Fruit fly (Drosophila melanogaster) whole organism, embryonic: ENCODE data around the gene SMC3.

Experiments
- Ada2b ChIP-seq: fragments of 200-800 bp; sonication (Bioruptor generic); IDR thresholded peaks from 2 replicates; pipeline ENCODE4 v1.3.6; 2022; ENCODE audit warnings: missing biosample characterization, missing genetic modification characterization
- Bgb ChIP-seq: fragments of 200-800 bp; sonication (Bioruptor generic); IDR thresholded peaks from 2 replicates; pipeline ENCODE4 v1.3.6; 2022; ENCODE audit warnings: missing biosample characterization, missing genetic modification characterization; ENCODE audit not compliant: partially characterized antibody
- Blimp-1 ChIP-seq: fragments of 200-800 bp; sonication (Bioruptor generic); optimal IDR thresholded peaks from 3 replicates; lab custom pipeline; 2018; ENCODE audit warnings: missing biosample characterization, missing genetic modification characterization, mild to moderate bottlenecking, moderate library complexity, missing genetic modification reagents
- CG10274 ChIP-seq: fragments of 200-800 bp; sonication (Bioruptor generic); optimal IDR thresholded peaks from 3 replicates; lab custom pipeline; 2017; ENCODE audit warnings: missing biosample characterization, mild to moderate bottlenecking, missing genetic modification characterization
- CG10321 ChIP-seq: fragments of 200-800 bp; sonication (Bioruptor generic); IDR thresholded peaks from 2 replicates; pipeline ENCODE4 v1.3.6; 2022; ENCODE audit warnings: missing biosample characterization, missing genetic modification characterization
- CG11696 ChIP-seq: fragments of 200-800 bp; sonication (Bioruptor generic); IDR thresholded peaks from 2 replicates; pipeline ENCODE4 v1.3.6; 2022; ENCODE audit warnings: missing biosample characterization, missing genetic modification characterization
- CG12659 ChIP-seq: fragments of 200-800 bp; sonication (Bioruptor generic); optimal IDR thresholded peaks from 3 replicates; lab custom pipeline; 2017; ENCODE audit warnings: mild to moderate bottlenecking, missing biosample characterization, missing genetic modification reagents, missing genetic modification characterization
- CG17361 ChIP-seq: fragments of 200-800 bp; sonication (Bioruptor generic); IDR thresholded peaks from 3 replicates; pipeline ENCODE4 v1.3.6; 2022; ENCODE audit warnings: missing biosample characterization, missing genetic modification characterization
- CG1792 ChIP-seq: fragments of 200-800 bp; sonication (Bioruptor generic); optimal IDR thresholded peaks from 2 replicates; lab custom pipeline; 2016; ENCODE audit warnings: missing biosample characterization, missing genetic modification characterization
- CG18262 ChIP-seq: fragments of 200-800 bp; optimal IDR thresholded peaks from 3 replicates; lab custom pipeline; 2019; ENCODE audit warnings: missing biosample characterization, mild to moderate bottlenecking, missing genetic modification characterization, moderate library complexity
- CG1832 ChIP-seq: fragments of 200-800 bp; sonication (Bioruptor generic); optimal IDR thresholded peaks from 2 replicates; lab custom pipeline; 2017; ENCODE audit warnings: missing biosample characterization, mild to moderate bottlenecking, missing genetic modification characterization, inconsistent platforms
- CG2199 ChIP-seq: fragments of 200-800 bp; sonication (Bioruptor generic); IDR thresholded peaks from 3 replicates; pipeline ENCODE4 v1.3.6; 2022; ENCODE audit warnings: missing biosample characterization, missing genetic modification characterization
- CG2202 ChIP-seq: fragments of 200-800 bp; sonication (Bioruptor generic); optimal IDR thresholded peaks from 2 replicates; lab custom pipeline; 2018; ENCODE audit warnings: missing biosample characterization, mild to moderate bottlenecking, missing genetic modification characterization
- CG30020 ChIP-seq: fragments of 200-800 bp; optimal IDR thresholded peaks from 2 replicates; lab custom pipeline; 2019; ENCODE audit warnings: missing biosample characterization, mild to moderate bottlenecking, missing genetic modification characterization, moderate library complexity
- CG30403 ChIP-seq: fragments of 200-800 bp; sonication (Bioruptor generic); optimal IDR thresholded peaks from 3 replicates; lab custom pipeline; 2016; ENCODE audit warnings: missing biosample characterization, missing genetic modification characterization
- CG3407 ChIP-seq: fragments of 200-800 bp; sonication (Bioruptor generic); optimal IDR thresholded peaks from 2 replicates; lab custom pipeline; 2018; ENCODE audit warnings: missing biosample characterization, mild to moderate bottlenecking, missing genetic modification characterization
- CG4328 ChIP-seq: fragments of 200-800 bp; sonication (Bioruptor generic); optimal IDR thresholded peaks from 3 replicates; lab custom pipeline; 2017; ENCODE audit warnings: missing biosample characterization, missing genetic modification reagents, missing genetic modification characterization
- CG5953 ChIP-seq: fragments of 200-800 bp; sonication (Bioruptor generic); IDR thresholded peaks from 2 replicates; pipeline ENCODE4 v1.3.6; 2022; ENCODE audit warnings: missing biosample characterization, missing genetic modification characterization
- CG6272 ChIP-seq: fragments of 200-800 bp; sonication (Bioruptor generic); IDR thresholded peaks from 2 replicates; pipeline ENCODE4 v1.3.6; 2022; ENCODE audit warnings: missing biosample characterization, missing genetic modification characterization
- CG7745 ChIP-seq: fragments of 200-800 bp; sonication (Bioruptor generic); optimal IDR thresholded peaks from 2 replicates; lab custom pipeline; 2018; ENCODE audit warnings: missing biosample characterization, mild to moderate bottlenecking, missing genetic modification characterization, moderate library complexity
- CG8290 ChIP-seq, 3 experiments: fragments of 200-800 bp; sonication (Bioruptor generic); optimal IDR thresholded peaks; 2 replicates each; lab custom pipeline; 2016 to 2019; ENCODE audit warnings: missing biosample characterization in 3 of 3, missing genetic modification characterization in 3 of 3, mild to moderate bottlenecking in 2 of 3, moderate library complexity in 1 of 3
- CG9609 ChIP-seq: fragments of 200-800 bp; sonication (Bioruptor generic); optimal IDR thresholded peaks from 3 replicates; lab custom pipeline; 2016; ENCODE audit warnings: missing biosample characterization, missing genetic modification characterization
- Dfd ChIP-seq, 2 experiments: fragments of >200 bp; optimal IDR thresholded peaks; 2 replicates each; lab custom pipeline; 2017; ENCODE audit warnings: missing biosample characterization in 2 of 2, missing genetic modification characterization in 2 of 2
- Eip74EF ChIP-seq, 2 experiments: fragments of 200-800 bp in 1 of 2; fragments of >200 bp in 1 of 2; sonication (Bioruptor generic) in 1 of 2; optimal IDR thresholded peaks; 2 replicates each; lab custom pipeline; 2017 to 2019; ENCODE audit warnings: missing biosample characterization in 2 of 2, missing genetic modification characterization in 2 of 2, mild to moderate bottlenecking in 1 of 2, moderate library complexity in 1 of 2
- Elba2 ChIP-seq: fragments of 200-800 bp; sonication (Bioruptor generic); optimal IDR thresholded peaks from 3 replicates; lab custom pipeline; 2016; ENCODE audit warnings: missing biosample characterization, missing genetic modification characterization
- Gsc ChIP-seq: fragments of 200-800 bp; sonication (Bioruptor generic); IDR thresholded peaks from 2 replicates; pipeline ENCODE4 v1.3.6; 2022; ENCODE audit warnings: missing biosample characterization, missing genetic modification characterization
- H2.0 ChIP-seq: fragments of 200-800 bp; sonication (Bioruptor generic); IDR thresholded peaks from 2 replicates; pipeline ENCODE4 v1.3.6; 2022; ENCODE audit warnings: missing biosample characterization, missing genetic modification characterization
- Hr78 ChIP-seq, 2 experiments: fragments of 200-800 bp in 1 of 2; fragments of >200 bp in 1 of 2; sonication (Bioruptor generic) in 1 of 2; optimal IDR thresholded peaks; 2 replicates each; lab custom pipeline; 2017 to 2019; ENCODE audit warnings: missing biosample characterization in 2 of 2, missing genetic modification characterization in 2 of 2, mild to moderate bottlenecking in 1 of 2, moderate library complexity in 1 of 2
- Lhr ChIP-seq: fragments of 200-800 bp; sonication (Bioruptor generic); optimal IDR thresholded peaks from 3 replicates; lab custom pipeline; 2017; ENCODE audit warnings: mild to moderate bottlenecking, missing biosample characterization, missing genetic modification reagents, missing genetic modification characterization
- Nf-YC ChIP-seq: fragments of 200-800 bp; optimal IDR thresholded peaks from 3 replicates; lab custom pipeline; 2019; ENCODE audit warnings: missing biosample characterization, mild to moderate bottlenecking, missing genetic modification characterization, moderate library complexity
- Poxn ChIP-seq: fragments of 200-800 bp; sonication (Bioruptor generic); IDR thresholded peaks from 2 replicates; pipeline ENCODE4 v1.3.6; 2022; ENCODE audit warnings: missing biosample characterization, missing genetic modification characterization
- Ravus ChIP-seq: fragments of 200-800 bp; sonication (Bioruptor generic); IDR thresholded peaks from 2 replicates; pipeline ENCODE4 v1.3.6; 2022; ENCODE audit warnings: missing biosample characterization, missing genetic modification characterization
- Sox102F ChIP-seq: fragments of 200-800 bp; sonication (Bioruptor generic); optimal IDR thresholded peaks from 2 replicates; lab custom pipeline; 2018; ENCODE audit warnings: missing biosample characterization, mild to moderate bottlenecking, missing genetic modification characterization, moderate library complexity
- Stat92E ChIP-seq, 3 experiments: fragments of >200 bp in 2 of 3; fragments of 200-800 bp in 1 of 3; sonication (Bioruptor generic) in 1 of 3; optimal IDR thresholded peaks; 2 replicates each; lab custom pipeline; 2017 to 2019; ENCODE audit warnings: missing biosample characterization in 3 of 3, missing genetic modification characterization in 3 of 3, mild to moderate bottlenecking in 1 of 3, moderate library complexity in 1 of 3
- Trl ChIP-seq, 3 experiments: fragments of >200 bp in 2 of 3; fragments of 200-800 bp in 1 of 3; sonication (Bioruptor generic) in 1 of 3; optimal IDR thresholded peaks; 2 replicates in 1 of 3; 3 replicates in 2 of 3; lab custom pipeline; 2016 to 2017; ENCODE audit warnings: missing biosample characterization in 1 of 3, missing genetic modification characterization in 1 of 3
- bowl ChIP-seq: fragments of 200-800 bp; sonication (Bioruptor generic); IDR thresholded peaks from 2 replicates; pipeline ENCODE4 v1.3.6; 2022; ENCODE audit warnings: missing biosample characterization, missing genetic modification characterization
- cas ChIP-seq: fragments of 200-800 bp; sonication (Bioruptor generic); IDR thresholded peaks from 2 replicates; pipeline ENCODE4 v1.3.6; 2022; ENCODE audit warnings: missing biosample characterization, missing genetic modification characterization
- ftz-f1 ChIP-seq: fragments of 200-800 bp; sonication (Bioruptor generic); optimal IDR thresholded peaks from 2 replicates; lab custom pipeline; 2016; ENCODE audit warnings: missing biosample characterization, missing genetic modification characterization
- gsb ChIP-seq: fragments of 200-800 bp; sonication (Bioruptor generic); IDR thresholded peaks from 2 replicates; pipeline ENCODE4 v1.3.6; 2022; ENCODE audit warnings: missing biosample characterization, missing genetic modification characterization
- kay ChIP-seq: fragments of 200-800 bp; sonication (Bioruptor generic); optimal IDR thresholded peaks from 2 replicates; lab custom pipeline; 2016; ENCODE audit warnings: missing biosample characterization, missing genetic modification characterization
- mld ChIP-seq: fragments of 200-800 bp; sonication (Bioruptor generic); IDR thresholded peaks from 3 replicates; pipeline ENCODE4 v1.3.6; 2022; ENCODE audit warnings: missing biosample characterization, missing genetic modification characterization; ENCODE audit not compliant: partially characterized antibody
- nerfin-2 ChIP-seq: fragments of 200-800 bp; sonication (Bioruptor generic); IDR thresholded peaks from 2 replicates; pipeline ENCODE4 v1.3.6; 2022; ENCODE audit warnings: missing biosample characterization, missing genetic modification characterization; ENCODE audit not compliant: partially characterized antibody
- odd ChIP-seq: fragments of 200-800 bp; sonication (Bioruptor generic); optimal IDR thresholded peaks from 2 replicates; lab custom pipeline; 2017; ENCODE audit warnings: missing biosample characterization, mild to moderate bottlenecking, missing genetic modification characterization
- pfk ChIP-seq: fragments of 200-800 bp; sonication (Bioruptor generic); optimal IDR thresholded peaks from 2 replicates; lab custom pipeline; 2018; ENCODE audit warnings: missing biosample characterization, mild to moderate bottlenecking, missing genetic modification characterization, moderate library complexity
- shn ChIP-seq: fragments of 200-800 bp; sonication (Bioruptor generic); optimal IDR thresholded peaks from 3 replicates; lab custom pipeline; 2016; ENCODE audit warnings: missing biosample characterization, missing genetic modification characterization
- sug ChIP-seq: fragments of 200-800 bp; optimal IDR thresholded peaks from 2 replicates; lab custom pipeline; 2019; ENCODE audit warnings: missing biosample characterization, mild to moderate bottlenecking, missing genetic modification characterization, moderate library complexity
- tap ChIP-seq: fragments of 200-800 bp; optimal IDR thresholded peaks from 3 replicates; lab custom pipeline; 2019; ENCODE audit warnings: missing biosample characterization, mild to moderate bottlenecking, missing genetic modification characterization, moderate library complexity
- trh ChIP-seq: fragments of 200-800 bp; sonication (Bioruptor generic); optimal IDR thresholded peaks from 2 replicates; lab custom pipeline; 2016; ENCODE audit warnings: missing biosample characterization, missing genetic modification characterization
- unc-4 ChIP-seq: fragments of 200-800 bp; sonication (Bioruptor generic); IDR thresholded peaks from 2 replicates; pipeline ENCODE4 v1.3.6; 2022; ENCODE audit warnings: missing biosample characterization, missing genetic modification characterization; ENCODE audit not compliant: partially characterized antibody
- wek ChIP-seq: fragments of 200-800 bp; sonication (Bioruptor generic); optimal IDR thresholded peaks from 3 replicates; lab custom pipeline; 2018; ENCODE audit warnings: missing biosample characterization, mild to moderate bottlenecking, missing genetic modification characterization, moderate library complexity

Gene SMC3

DNA sequence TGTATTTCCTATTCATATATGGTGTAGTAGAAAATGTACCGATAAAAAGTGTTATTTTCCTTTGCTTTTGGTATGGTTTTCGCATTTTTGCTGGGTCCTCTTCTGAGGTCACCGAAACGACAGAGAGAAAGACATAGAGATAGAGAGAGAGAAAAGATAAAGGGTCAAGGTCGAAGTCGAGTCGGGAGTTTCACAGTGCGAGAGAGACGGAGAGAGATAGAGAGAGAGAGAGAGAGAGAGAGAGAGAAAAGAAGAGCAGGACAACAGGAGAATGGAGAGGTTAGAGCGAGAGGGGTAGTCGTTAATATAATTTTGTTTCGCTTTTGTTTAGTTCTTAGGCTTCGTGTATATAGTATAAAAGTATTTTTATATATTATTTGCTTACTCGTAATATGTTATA is 31.0 kb downstream of the SMC3 start:
- no peak for TF ChIP-seq H2.0 (GFP tag; lab: Robert Waterston, UW)
- TF ChIP-seq Ada2b (GFP tag; lab: Robert Waterston, UW) = no peak
- TF ChIP-seq nerfin-2 (GFP tag; lab: Robert Waterston, UW) = no peak
- TF ChIP-seq CG1832 = peak; percentile 90
- TF ChIP-seq CG30403 (GFP tag; lab: Kevin White, UChicago) = no peak
- TF ChIP-seq Bgb (GFP tag; lab: Robert Waterston, UW) = no peak
- no peak for TF ChIP-seq CG17361 (GFP tag; lab: Robert Waterston, UW)
- TF ChIP-seq CG7745 (tag; lab: Kevin White, UChicago) = no peak
- TF ChIP-seq CG10274 (GFP tag; lab: Kevin White, UChicago) = no peak
- TF ChIP-seq CG18262 (tag; lab: Kevin White, UChicago) = no peak
- peak; percentile 39 for TF ChIP-seq Nf-YC (tag; lab: Kevin White, UChicago)
- TF ChIP-seq CG8290 (GFP tag; optimal IDR thresholded peaks at IDR 0.05; lab: Kevin White, UChicago) = no peak
- TF ChIP-seq CG8290 (tag; optimal IDR thresholded peaks at IDR 0.05; lab: Kevin White, UChicago) = peak in 1 of 2 experiments; percentile 66
- TF ChIP-seq CG1792 (GFP tag; lab: Kevin White, UChicago) = no peak
- no peak for TF ChIP-seq Gsc (GFP tag; lab: Robert Waterston, UW)
- TF ChIP-seq bowl (GFP tag; lab: Robert Waterston, UW) = no peak
- TF ChIP-seq CG11696 (GFP tag; lab: Robert Waterston, UW) = no peak
- TF ChIP-seq kay (GFP tag; lab: Kevin White, UChicago) = no peak
- TF ChIP-seq Elba2 (GFP tag; lab: Kevin White, UChicago) = no peak
- no peak for TF ChIP-seq trh (GFP tag; lab: Kevin White, UChicago)
- no peak for TF ChIP-seq pfk (GFP tag; lab: Kevin White, UChicago)
- TF ChIP-seq CG30020 (tag; lab: Kevin White, UChicago) = no peak
- TF ChIP-seq Stat92E (GFP tag; optimal IDR thresholded peaks at IDR 0.05; lab: Kevin White, UChicago) = no peak
- peak in 1 of 2 experiments; percentile 81 for TF ChIP-seq Hr78 (GFP tag; optimal IDR thresholded peaks at IDR 0.05; lab: Kevin White, UChicago)
- no peak for TF ChIP-seq Ravus (GFP tag; lab: Robert Waterston, UW)
- TF ChIP-seq CG6272 = no peak
- TF ChIP-seq CG12659 (GFP tag; lab: Kevin White, UChicago) = no peak
- TF ChIP-seq tap = no peak
- no peak for TF ChIP-seq unc-4 (GFP tag; lab: Robert Waterston, UW)
- no peak for TF ChIP-seq CG2202
- peak; percentile 15 for TF ChIP-seq ftz-f1
- TF ChIP-seq cas (GFP tag; lab: Robert Waterston, UW) = no peak
- peak; percentile 21 to 60 for TF ChIP-seq Trl (optimal IDR thresholded peaks at IDR 0.05; lab: Kevin White, UChicago)
- no peak for TF ChIP-seq Trl (GFP tag; optimal IDR thresholded peaks at IDR 0.05; lab: Kevin White, UChicago)
- TF ChIP-seq CG9609 = no peak
- no peak for TF ChIP-seq Dfd (GFP tag; optimal IDR thresholded peaks at IDR 0.05; lab: Kevin White, UChicago)
- TF ChIP-seq gsb = no peak
- TF ChIP-seq CG2199 (GFP tag; lab: Robert Waterston, UW) = 0 out of 3 replicates have a peak, but pooled peaks have one; percentile 34
- no peak for TF ChIP-seq Sox102F (GFP tag; lab: Kevin White, UChicago)
- no peak for TF ChIP-seq CG3407
- no peak for TF ChIP-seq CG4328 (GFP tag; lab: Kevin White, UChicago)
- no peak for TF ChIP-seq Lhr (GFP tag; lab: Kevin White, UChicago)
- no peak for TF ChIP-seq Blimp-1 (GFP tag; lab: Kevin White, UChicago)
- TF ChIP-seq sug (tag; lab: Kevin White, UChicago) = no peak
- TF ChIP-seq wek (GFP tag; lab: Kevin White, UChicago) = no peak
- TF ChIP-seq mld (GFP tag; lab: Robert Waterston, UW) = no peak
- TF ChIP-seq Poxn (GFP tag; lab: Robert Waterston, UW) = no peak
- TF ChIP-seq CG5953 (GFP tag; lab: Robert Waterston, UW) = no peak
- TF ChIP-seq Eip74EF (GFP tag; optimal IDR thresholded peaks at IDR 0.05; lab: Kevin White, UChicago) = no peak
- peak; percentile 86 for TF ChIP-seq CG10321
- no peak for TF ChIP-seq shn (GFP tag; lab: Kevin White, UChicago)
- TF ChIP-seq odd (GFP tag; lab: Kevin White, UChicago) = no peak
